Worm (Caenorhabditis elegans) whole organism, L3 larva: ENCODE results near the gene plpp-1.2.

Experiments
- ama-1 ChIP-seq: fragments of 150-350 bp; optimal IDR thresholded peaks from 2 replicates; lab custom pipeline; 2018
- ceh-16 ChIP-seq: sonication (generic microtip); optimal IDR thresholded peaks from 2 replicates; lab custom pipeline; 2017; ENCODE audit warnings: missing biosample characterization, missing genetic modification characterization
- ceh-82 ChIP-seq: fragments of 150-350 bp; optimal IDR thresholded peaks from 2 replicates; lab custom pipeline; 2014; ENCODE audit warnings: missing biosample characterization, missing genetic modification characterization
- ceh-9 ChIP-seq: sonication (generic microtip); optimal IDR thresholded peaks from 2 replicates; lab custom pipeline; 2018; ENCODE audit warnings: missing biosample characterization, missing genetic modification characterization
- egl-27 ChIP-seq: sonication (generic microtip); optimal IDR thresholded peaks from 4 replicates; lab custom pipeline; 2017; ENCODE audit warnings: missing biosample characterization, missing genetic modification reagents, missing genetic modification characterization
- elt-1 ChIP-seq: fragments of 150-350 bp; optimal IDR thresholded peaks from 2 replicates; lab custom pipeline; 2014; ENCODE audit warnings: missing biosample characterization, missing genetic modification characterization
- elt-2 ChIP-seq: sonication (generic microtip); optimal IDR thresholded peaks from 2 replicates; lab custom pipeline; 2016; ENCODE audit warnings: missing genetic modification reagents, mild to moderate bottlenecking, missing genetic modification characterization, missing compliant biosample characterization
- eor-1 ChIP-seq, 2 experiments: fragments of 150-350 bp; optimal IDR thresholded peaks; 2 replicates each; lab custom pipeline; 2014 to 2018; ENCODE audit warnings: missing biosample characterization in 2 of 2, missing genetic modification characterization in 2 of 2
- fkh-2 ChIP-seq: fragments of 150-350 bp; optimal IDR thresholded peaks from 2 replicates; lab custom pipeline; 2014; ENCODE audit warnings: missing biosample characterization, missing genetic modification reagents, missing genetic modification characterization
- fos-1 ChIP-seq: fragments of 150-350 bp; optimal IDR thresholded peaks from 2 replicates; lab custom pipeline; 2014; ENCODE audit warnings: missing biosample characterization, missing genetic modification characterization
- hmg-11 ChIP-seq: sonication (generic microtip); optimal IDR thresholded peaks from 2 replicates; lab custom pipeline; 2016; ENCODE audit warnings: missing genetic modification characterization, missing compliant biosample characterization
- lsy-12 ChIP-seq: sonication (generic microtip); optimal IDR thresholded peaks from 2 replicates; lab custom pipeline; 2016; ENCODE audit warnings: mild to moderate bottlenecking, missing genetic modification characterization, missing compliant biosample characterization
- mdl-1 ChIP-seq: fragments of 150-350 bp; optimal IDR thresholded peaks from 2 replicates; lab custom pipeline; 2014; ENCODE audit warnings: missing biosample characterization, missing genetic modification characterization
- mml-1 ChIP-seq: fragments of 150-350 bp; sonication (generic microtip); optimal IDR thresholded peaks from 3 replicates; lab custom pipeline; 2014; ENCODE audit warnings: missing biosample characterization, missing genetic modification characterization
- nfya-1 ChIP-seq: sonication (generic microtip); optimal IDR thresholded peaks from 2 replicates; lab custom pipeline; 2017; ENCODE audit warnings: missing genetic modification characterization, mild to moderate bottlenecking, missing compliant biosample characterization, antibody characterized with exemption, moderate library complexity; ENCODE audit not compliant: insufficient read depth
- nhr-11 ChIP-seq: fragments of 150-350 bp; optimal IDR thresholded peaks from 2 replicates; lab custom pipeline; 2014; ENCODE audit warnings: missing biosample characterization, missing genetic modification characterization
- nhr-12 ChIP-seq: fragments of 150-350 bp; optimal IDR thresholded peaks from 2 replicates; lab custom pipeline; 2014; ENCODE audit warnings: missing biosample characterization, missing genetic modification characterization
- nhr-23 ChIP-seq: fragments of 150-350 bp; optimal IDR thresholded peaks from 2 replicates; lab custom pipeline; 2014; ENCODE audit warnings: missing biosample characterization, missing genetic modification reagents, missing genetic modification characterization
- nhr-25 ChIP-seq: sonication (generic microtip); optimal IDR thresholded peaks from 2 replicates; lab custom pipeline; 2017; ENCODE audit warnings: missing biosample characterization, missing genetic modification characterization
- nhr-28 ChIP-seq: fragments of 150-350 bp; optimal IDR thresholded peaks from 2 replicates; lab custom pipeline; 2014; ENCODE audit warnings: missing biosample characterization, missing genetic modification characterization
- nhr-76 ChIP-seq: fragments of 150-350 bp; sonication (generic microtip); optimal IDR thresholded peaks from 5 replicates; lab custom pipeline; 2014; ENCODE audit warnings: missing biosample characterization, missing genetic modification characterization
- nhr-77 ChIP-seq: fragments of 150-350 bp; optimal IDR thresholded peaks from 2 replicates; lab custom pipeline; 2014; ENCODE audit warnings: missing biosample characterization, missing genetic modification characterization
- pqm-1 ChIP-seq: fragments of 150-350 bp; optimal IDR thresholded peaks from 2 replicates; lab custom pipeline; 2017; ENCODE audit warnings: missing biosample characterization, missing genetic modification characterization, inconsistent platforms
- sea-2 ChIP-seq: fragments of 150-350 bp; sonication (generic microtip); optimal IDR thresholded peaks from 4 replicates; lab custom pipeline; 2014; ENCODE audit warnings: missing biosample characterization, missing genetic modification reagents, missing genetic modification characterization
- skn-1 ChIP-seq: fragments of 150-350 bp; optimal IDR thresholded peaks from 2 replicates; lab custom pipeline; 2014; ENCODE audit warnings: missing biosample characterization, missing genetic modification characterization
- tbx-2 ChIP-seq: sonication (generic microtip); optimal IDR thresholded peaks from 2 replicates; lab custom pipeline; 2016; ENCODE audit warnings: mild to moderate bottlenecking, missing genetic modification characterization, missing compliant biosample characterization
- unc-39 ChIP-seq: sonication (generic microtip); optimal IDR thresholded peaks from 4 replicates; lab custom pipeline; 2017; ENCODE audit warnings: missing biosample characterization, missing genetic modification characterization
- unc-62 ChIP-seq: fragments of 150-350 bp; sonication (generic microtip); optimal IDR thresholded peaks from 4 replicates; lab custom pipeline; 2014; ENCODE audit warnings: missing biosample characterization, missing genetic modification reagents, missing genetic modification characterization
- ztf-4 ChIP-seq: fragments of 150-350 bp; optimal IDR thresholded peaks from 2 replicates; lab custom pipeline; 2014; ENCODE audit warnings: missing biosample characterization, missing genetic modification characterization

plpp-1.2 gene

DNA sequence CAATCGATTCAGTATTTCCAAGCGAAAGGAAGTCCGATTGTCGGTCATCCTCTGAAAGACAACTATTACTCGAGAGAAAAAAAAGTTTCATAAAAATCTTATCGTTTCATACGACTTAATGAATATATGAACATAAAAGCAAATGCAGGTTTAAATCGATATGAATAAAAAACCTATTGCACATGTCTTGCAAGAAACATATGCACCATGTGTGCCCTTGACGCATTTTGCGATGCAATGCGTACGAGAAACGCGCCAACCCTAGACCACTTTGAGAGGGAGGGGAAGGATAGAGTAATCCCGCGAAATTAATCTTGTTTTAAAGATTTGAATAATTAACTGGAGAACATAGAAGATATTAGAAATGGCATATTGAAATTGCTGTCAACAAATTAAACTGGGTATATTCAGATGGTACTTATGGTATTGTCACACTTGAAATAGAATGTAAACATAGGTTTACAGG is 31.9 kb upstream of the plpp-1.2 start, which contains the start of gene atg-16.2 (continued):
- no peak for TF ChIP-seq skn-1 (tag; lab: Kevin White, UChicago)
- TF ChIP-seq, all 47 proteins: peak for 9

DNA sequence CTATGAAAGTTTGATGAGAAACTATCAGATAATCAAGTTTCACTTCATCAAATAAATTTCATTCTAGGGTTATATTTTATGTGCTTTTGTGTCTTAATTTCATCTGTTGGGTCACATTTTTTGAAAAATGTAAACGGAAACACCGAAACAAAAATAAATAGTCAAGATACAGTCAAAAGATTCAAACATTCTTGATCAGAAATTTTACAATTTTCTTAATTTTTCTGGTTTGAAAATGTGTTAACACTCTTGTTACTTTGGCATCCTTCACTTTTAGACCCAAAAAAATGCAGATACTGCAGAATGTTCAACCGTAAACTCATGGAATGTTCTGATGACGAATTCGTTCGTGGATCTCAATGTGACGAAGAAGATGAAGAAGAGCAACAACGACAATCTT is 30.6 kb upstream of the plpp-1.2 start, which contains the start of gene aptf-1:
Gene aptf-1 (plus strand): TSS at position 301 of the 400 bp plus-strand sequence.
- TF ChIP-seq nhr-28 (tag; lab: Kevin White, UChicago) (no peak), unc-39 (tag; lab: Kevin White, UChicago) (no peak), hmg-11 (tag; lab: Kevin White, UChicago) (no peak), fkh-2 (tag; lab: Kevin White, UChicago) (no peak), pqm-1 (tag; lab: Kevin White, UChicago) (no peak), nhr-23 (no peak), mml-1 (tag; lab: Kevin White, UChicago) (no peak), ama-1 (no peak), ztf-4 (tag; lab: Kevin White, UChicago) (no peak), ceh-9 (no peak), ceh-16 (tag; lab: Kevin White, UChicago) (no peak), ceh-82 (tag; lab: Kevin White, UChicago) (no peak), skn-1 (tag; lab: Kevin White, UChicago) (no peak), nhr-12 (no peak), fos-1 (tag; lab: Kevin White, UChicago) (no peak)

DNA sequence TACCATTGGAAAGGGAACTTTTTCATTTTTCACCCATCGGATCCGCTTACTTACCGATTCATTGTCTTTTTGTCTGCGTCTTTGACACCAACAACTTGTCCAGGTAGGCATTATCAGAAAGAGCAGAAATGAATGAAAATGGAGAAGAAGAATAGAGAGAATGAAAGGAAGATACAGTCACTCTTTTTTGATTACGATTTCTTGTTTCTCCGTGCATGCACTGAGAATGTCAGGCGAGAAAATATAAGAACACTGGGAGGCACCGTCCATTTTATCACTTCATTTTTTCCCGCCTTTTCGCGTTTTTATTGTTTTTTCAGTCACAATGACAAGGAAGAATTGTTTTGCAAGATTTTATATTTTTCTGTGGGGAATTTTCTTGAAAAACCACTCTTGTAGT is 15.9 kb upstream of the plpp-1.2 start:
- no peak for TF ChIP-seq nhr-76 (tag; lab: Kevin White, UChicago)
- TF ChIP-seq pqm-1 (tag; lab: Kevin White, UChicago), result peak; percentile 11
- peak; percentile 62 for TF ChIP-seq elt-2 (tag; lab: Kevin White, UChicago)
- TF ChIP-seq lsy-12 (tag; lab: Kevin White, UChicago), result no peak
- TF ChIP-seq tbx-2 (tag; lab: Kevin White, UChicago), result no peak
- TF ChIP-seq, all 47 proteins: peak for 2

DNA sequence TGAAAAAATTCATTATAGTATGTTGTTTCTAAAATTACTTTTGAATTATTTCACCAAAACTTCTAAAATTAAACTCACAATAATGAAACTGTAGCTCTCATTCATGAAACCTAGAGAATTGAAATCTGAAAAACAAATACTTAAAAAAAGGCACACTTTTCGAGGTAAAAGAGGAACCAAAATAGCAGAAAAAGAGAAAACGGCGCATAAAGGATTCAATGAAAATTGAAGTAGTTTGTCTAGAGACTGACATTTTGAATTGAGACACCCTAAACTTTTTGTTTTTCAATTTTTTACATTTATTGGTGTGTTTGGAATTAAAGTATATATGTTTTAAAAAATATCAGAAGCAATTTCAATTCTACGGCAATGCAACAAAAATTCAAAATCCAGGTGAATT is 14.3 kb upstream of the plpp-1.2 start, which contains the start of gene dgk-5:
Gene dgk-5 (minus strand): TSS at position 101 of the 400 bp plus-strand sequence.
- TF ChIP-seq ceh-9 (no peak), ama-1 (no peak), mml-1 (tag; lab: Kevin White, UChicago) (no peak), unc-62 (GFP tag; lab: Kevin White, UChicago) (no peak), fos-1 (tag; lab: Kevin White, UChicago) (no peak), ztf-4 (tag; lab: Kevin White, UChicago) (no peak), elt-2 (tag; lab: Kevin White, UChicago) (no peak), nhr-76 (tag; lab: Kevin White, UChicago) (no peak), skn-1 (tag; lab: Kevin White, UChicago) (no peak), nhr-77 (no peak), eor-1 (tag; optimal IDR thresholded peaks at IDR 0.05; lab: Kevin White, UChicago) (no peak), hmg-11 (tag; lab: Kevin White, UChicago) (no peak), nfya-1 (tag; lab: Kevin White, UChicago) (no peak), egl-27 (tag; lab: Kevin White, UChicago) (no peak), elt-1 (tag; lab: Kevin White, UChicago) (no peak), nhr-28 (tag; lab: Kevin White, UChicago) (no peak), nhr-11 (no peak), unc-39 (tag; lab: Kevin White, UChicago) (no peak)

DNA sequence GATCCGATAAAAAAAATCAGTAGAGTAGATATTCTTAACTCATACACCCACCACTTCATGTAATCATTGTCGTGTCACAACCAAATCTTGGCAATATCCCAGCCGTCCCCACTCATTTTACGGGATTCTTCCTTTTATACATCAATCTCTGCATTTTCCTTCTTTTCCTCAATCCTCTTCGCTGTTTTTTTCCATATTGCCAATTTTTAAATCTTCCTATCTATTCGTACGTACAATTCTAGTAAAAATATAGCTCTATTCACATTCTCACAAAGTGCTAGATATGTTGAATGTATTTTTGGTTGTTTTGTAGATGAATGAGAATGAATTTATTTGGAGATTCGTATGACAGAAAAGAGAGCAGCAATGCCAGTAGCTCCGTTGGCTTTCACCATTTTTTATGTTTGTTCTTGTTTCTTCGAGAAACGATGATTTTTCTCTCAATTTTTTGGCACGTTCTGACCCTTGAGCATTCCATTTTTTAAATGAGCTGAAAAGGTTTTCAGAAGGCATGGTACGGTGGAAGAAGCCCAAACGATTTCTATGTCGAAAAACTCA is 10.0 kb upstream of the plpp-1.2 start, which contains the start of gene T28D9.16:
Gene T28D9.16 (plus strand): TSS at position 508 of the 558 bp plus-strand sequence.
- TF ChIP-seq eor-1 (tag; optimal IDR thresholded peaks at IDR 0.05; lab: Kevin White, UChicago) (no peak), sea-2 (GFP tag; lab: Kevin White, UChicago) (no peak), pqm-1 (tag; lab: Kevin White, UChicago) (no peak), mdl-1 (tag; lab: Kevin White, UChicago) (no peak), mml-1 (tag; lab: Kevin White, UChicago) (no peak), nhr-25 (tag; lab: Kevin White, UChicago) (no peak), fos-1 (tag; lab: Kevin White, UChicago) (no peak)

DNA sequence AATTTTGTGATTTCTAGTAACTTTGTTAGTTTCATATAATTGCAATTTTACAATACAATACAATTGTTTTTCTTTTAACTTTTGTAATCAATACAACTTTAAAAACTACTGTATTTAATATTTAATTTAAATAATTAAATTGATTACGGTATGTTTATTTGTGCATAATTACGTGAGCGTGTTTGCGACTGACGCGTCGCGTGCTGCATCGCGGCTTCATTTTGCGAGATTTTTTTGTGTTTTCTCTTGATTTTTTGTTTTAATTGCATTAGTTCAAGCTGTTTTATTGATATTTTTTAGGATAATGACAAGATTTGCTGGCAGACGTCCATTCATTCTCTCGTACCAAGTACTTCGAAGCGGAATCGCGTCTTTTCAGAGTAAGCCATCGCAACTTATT is 8.6 kb upstream of the plpp-1.2 start, which contains the start of gene T28D9.4:
Gene T28D9.4 (plus strand): TSS at position 301 of the 400 bp plus-strand sequence.
- TF ChIP-seq eor-1 (tag; optimal IDR thresholded peaks at IDR 0.05; lab: Kevin White, UChicago), result no peak
- no peak for TF ChIP-seq mdl-1 (tag; lab: Kevin White, UChicago)
